Worm (Caenorhabditis elegans): Measurements from ENCODE around the gene pacl-1.

DNA sequence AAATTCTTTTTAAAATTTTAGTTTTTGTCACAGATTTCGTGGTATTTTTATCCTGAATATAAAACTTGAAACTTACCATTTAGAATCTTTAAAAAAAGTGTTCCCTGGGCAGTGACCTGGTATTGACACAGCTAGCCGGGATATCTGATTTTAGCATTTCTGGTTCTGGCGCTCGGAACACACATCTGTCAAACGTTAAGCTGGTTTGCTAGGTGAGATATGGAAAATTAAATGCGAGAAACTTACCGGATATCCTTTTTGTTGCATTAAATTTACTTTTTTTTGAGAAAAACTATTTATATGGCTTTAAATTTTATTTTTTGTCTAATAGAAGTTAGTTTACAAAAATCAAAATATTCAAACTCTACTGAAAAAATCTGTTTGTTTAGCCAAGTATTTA is 10.5 kb upstream of the pacl-1 start, which contains the start of gene F28G4.4:
- TF ChIP-seq elt-2 (tag; optimal IDR thresholded peaks at IDR 0.05): no peak
- no peak for TF ChIP-seq nhr-77 (tag; optimal IDR thresholded peaks at IDR 0.05)
- TF ChIP-seq nhr-237 (tag; optimal IDR thresholded peaks at IDR 0.05): no peak
- no peak for TF ChIP-seq lin-39 (tag; optimal IDR thresholded peaks at IDR 0.05)
- no peak for TF ChIP-seq snpc-4 (tag; optimal IDR thresholded peaks at IDR 0.05)
- TF ChIP-seq fkh-8 (tag; optimal IDR thresholded peaks at IDR 0.05): no peak
- TF ChIP-seq unc-62 (GFP tag; optimal IDR thresholded peaks at IDR 0.05): no peak
